Worm (Caenorhabditis elegans) whole organism, young adult: ENCODE data around the gene ifa-4.

Experiments used
- B0019.2 ChIP-seq: fragments of 200-800 bp; sonication (Bioruptor generic); conservative IDR thresholded peaks from 2 replicates; pipeline ENCODE4 v1.3.6; 2022; ENCODE audit warnings: missing genetic modification reagents, missing genetic modification characterization, missing compliant biosample characterization
- B0261.1 ChIP-seq: sonication (generic microtip); optimal IDR thresholded peaks from 2 replicates; lab custom pipeline; 2016; ENCODE audit warnings: mild to moderate bottlenecking, missing genetic modification characterization, moderate library complexity, missing compliant biosample characterization
- D2030.7 ChIP-seq: fragments of 200-800 bp; sonication (Bioruptor generic); IDR thresholded peaks from 2 replicates; pipeline ENCODE4 v1.3.6; 2022; ENCODE audit warnings: missing genetic modification reagents, missing genetic modification characterization, missing compliant biosample characterization
- F10E7.11 ChIP-seq: sonication (generic microtip); optimal IDR thresholded peaks from 2 replicates; lab custom pipeline; 2017; ENCODE audit warnings: mild to moderate bottlenecking, missing genetic modification characterization, moderate library complexity, missing compliant biosample characterization
- F22D6.2 ChIP-seq: sonication (generic microtip); optimal IDR thresholded peaks from 2 replicates; lab custom pipeline; 2016; ENCODE audit warnings: mild to moderate bottlenecking, missing genetic modification characterization, missing compliant biosample characterization
- F37B4.10 ChIP-seq: fragments of 200-800 bp; sonication (Bioruptor generic); IDR thresholded peaks from 2 replicates; pipeline ENCODE4 v1.3.6; 2022; ENCODE audit warnings: missing genetic modification characterization, missing compliant biosample characterization
- F49E8.2 ChIP-seq: sonication (generic microtip); optimal IDR thresholded peaks from 3 replicates; lab custom pipeline; 2017; ENCODE audit warnings: missing genetic modification characterization, mild to moderate bottlenecking, missing compliant biosample characterization, antibody characterized with exemption, moderate library complexity; ENCODE audit not compliant: insufficient read depth
- K11D2.4 ChIP-seq: fragments of 200-800 bp; sonication (Bioruptor generic); IDR thresholded peaks from 2 replicates; pipeline ENCODE4 v1.3.6; 2022; ENCODE audit warnings: missing genetic modification reagents, missing genetic modification characterization, missing compliant biosample characterization
- Y56A3A.18 ChIP-seq: fragments of 200-800 bp; sonication (Bioruptor generic); IDR thresholded peaks from 2 replicates; pipeline ENCODE4 v1.3.6; 2022; ENCODE audit warnings: missing genetic modification reagents, missing genetic modification characterization, missing compliant biosample characterization
- Y67H2A.10 ChIP-seq: fragments of 200-800 bp; sonication (Bioruptor generic); conservative IDR thresholded peaks from 2 replicates; pipeline ENCODE4 v1.3.6; 2022; ENCODE audit warnings: missing genetic modification reagents, missing genetic modification characterization, missing compliant biosample characterization
- Y79H2A.3 ChIP-seq: fragments of 200-800 bp; sonication (Bioruptor generic); conservative IDR thresholded peaks from 2 replicates; pipeline ENCODE4 v1.3.6; 2022; ENCODE audit warnings: missing genetic modification reagents, missing genetic modification characterization, missing compliant biosample characterization
- aptf-2 ChIP-seq: fragments of 200-800 bp; sonication (Bioruptor generic); conservative IDR thresholded peaks from 2 replicates; pipeline ENCODE4 v1.3.6; 2022; ENCODE audit warnings: missing genetic modification reagents, missing genetic modification characterization, missing compliant biosample characterization
- attf-3 ChIP-seq: fragments of 200-800 bp; sonication (Bioruptor generic); conservative IDR thresholded peaks from 2 replicates; pipeline ENCODE4 v1.3.6; 2022; ENCODE audit warnings: missing genetic modification reagents, missing genetic modification characterization, missing compliant biosample characterization
- ceh-100 ChIP-seq: fragments of 200-800 bp; sonication (Bioruptor generic); IDR thresholded peaks from 2 replicates; pipeline ENCODE4 v1.3.6; 2022; ENCODE audit warnings: missing genetic modification reagents, missing genetic modification characterization, missing compliant biosample characterization
- ceh-40 ChIP-seq: fragments of 200-800 bp; sonication (Bioruptor generic); IDR thresholded peaks from 2 replicates; pipeline ENCODE4 v1.3.6; 2022; ENCODE audit warnings: missing genetic modification characterization, missing compliant biosample characterization
- efl-1 ChIP-seq: fragments of 150-350 bp; optimal IDR thresholded peaks from 2 replicates; lab custom pipeline; 2014; ENCODE audit warnings: missing biosample characterization, missing genetic modification reagents, missing genetic modification characterization
- egl-44 ChIP-seq: fragments of 200-800 bp; sonication (Bioruptor generic); IDR thresholded peaks from 2 replicates; pipeline ENCODE4 v1.3.6; 2022; ENCODE audit warnings: missing genetic modification reagents, missing genetic modification characterization, missing compliant biosample characterization
- ekl-4 ChIP-seq: fragments of 200-800 bp; sonication (Bioruptor generic); IDR thresholded peaks from 2 replicates; pipeline ENCODE4 v1.3.6; 2022; ENCODE audit warnings: missing genetic modification reagents, missing genetic modification characterization, missing compliant biosample characterization
- ets-4 ChIP-seq: fragments of 200-800 bp; sonication (Bioruptor generic); optimal IDR thresholded peaks from 2 replicates; lab custom pipeline; 2018; ENCODE audit warnings: mild to moderate bottlenecking, missing genetic modification characterization, missing compliant biosample characterization
- fkh-3 ChIP-seq: sonication (generic microtip); optimal IDR thresholded peaks from 2 replicates; lab custom pipeline; 2016; ENCODE audit warnings: mild to moderate bottlenecking, missing genetic modification characterization, missing compliant biosample characterization
- gei-17 ChIP-seq: fragments of 200-800 bp; sonication (Bioruptor generic); optimal IDR thresholded peaks from 2 replicates; lab custom pipeline; 2018; ENCODE audit warnings: mild to moderate bottlenecking, missing genetic modification characterization, missing compliant biosample characterization
- hlh-12 ChIP-seq: sonication (generic microtip); optimal IDR thresholded peaks from 2 replicates; lab custom pipeline; 2016; ENCODE audit warnings: missing genetic modification characterization, missing compliant biosample characterization
- hmg-1.2 ChIP-seq: fragments of 200-800 bp; sonication (Bioruptor generic); IDR thresholded peaks from 2 replicates; pipeline ENCODE4 v1.3.6; 2022; ENCODE audit warnings: missing genetic modification reagents, missing genetic modification characterization, missing compliant biosample characterization
- hmg-20 ChIP-seq: fragments of 200-800 bp; sonication (Bioruptor generic); IDR thresholded peaks from 2 replicates; pipeline ENCODE4 v1.3.6; 2022; ENCODE audit warnings: missing genetic modification reagents, missing genetic modification characterization, missing compliant biosample characterization
- hsf-1 ChIP-seq: fragments of 200-800 bp; sonication (Bioruptor generic); IDR thresholded peaks from 2 replicates; pipeline ENCODE4 v1.3.6; 2022; ENCODE audit warnings: missing genetic modification reagents, missing genetic modification characterization, missing compliant biosample characterization
- let-607 ChIP-seq, 2 experiments: fragments of 200-800 bp in 1 of 2; sonication (Bioruptor generic) in 1 of 2; sonication (generic microtip) in 1 of 2; optimal IDR thresholded peaks; 2 replicates each; lab custom pipeline; 2016 to 2018; ENCODE audit warnings: mild to moderate bottlenecking in 2 of 2, missing compliant biosample characterization in 2 of 2, missing genetic modification characterization in 2 of 2, moderate library complexity in 2 of 2, missing genotype in 1 of 2
- madf-10 ChIP-seq: sonication (generic microtip); optimal IDR thresholded peaks from 2 replicates; lab custom pipeline; 2016; ENCODE audit warnings: mild to moderate bottlenecking, missing genetic modification characterization, missing compliant biosample characterization
- mcd-1 ChIP-seq: fragments of 200-800 bp; sonication (Bioruptor generic); IDR thresholded peaks from 2 replicates; pipeline ENCODE4 v1.3.6; 2022; ENCODE audit warnings: missing genetic modification reagents, missing genetic modification characterization, missing compliant biosample characterization
- nfyb-1 ChIP-seq: fragments of 200-800 bp; sonication (Bioruptor generic); IDR thresholded peaks from 2 replicates; pipeline ENCODE4 v1.3.6; 2022; ENCODE audit warnings: missing genetic modification reagents, missing genetic modification characterization, missing compliant biosample characterization
- nhr-80 ChIP-seq: sonication (generic microtip); optimal IDR thresholded peaks from 2 replicates; lab custom pipeline; 2016; ENCODE audit warnings: missing genetic modification characterization, missing compliant biosample characterization
- rec-8 ChIP-seq, 2 experiments: sonication (generic microtip); optimal IDR thresholded peaks; 2 replicates each; lab custom pipeline; 2016; ENCODE audit warnings: mild to moderate bottlenecking in 2 of 2, missing genetic modification characterization in 2 of 2, missing genetic modification reagents in 2 of 2, missing genotype in 2 of 2, missing biosample characterization in 1 of 2, missing compliant biosample characterization in 1 of 2, moderate library complexity in 1 of 2
- repo-1 ChIP-seq: sonication (generic microtip); optimal IDR thresholded peaks from 2 replicates; lab custom pipeline; 2017; ENCODE audit warnings: mild to moderate bottlenecking, missing genetic modification characterization, missing compliant biosample characterization
- tbp1 ChIP-seq: fragments of 200-800 bp; sonication (Bioruptor generic); optimal IDR thresholded peaks from 2 replicates; lab custom pipeline; 2018; ENCODE audit warnings: mild to moderate bottlenecking, missing genetic modification characterization, missing compliant biosample characterization
- tlf-1 ChIP-seq: fragments of 200-800 bp; sonication (Bioruptor generic); optimal IDR thresholded peaks from 2 replicates; lab custom pipeline; 2018; ENCODE audit warnings: mild to moderate bottlenecking, missing genetic modification characterization, missing compliant biosample characterization
- unc-130 ChIP-seq: sonication (generic microtip); optimal IDR thresholded peaks from 2 replicates; lab custom pipeline; 2016; ENCODE audit warnings: missing genetic modification reagents, missing genetic modification characterization, missing compliant biosample characterization
- zfh-2 ChIP-seq: fragments of 200-800 bp; sonication (Bioruptor generic); conservative IDR thresholded peaks from 2 replicates; pipeline ENCODE4 v1.3.6; 2022; ENCODE audit warnings: missing genetic modification reagents, missing genetic modification characterization, missing compliant biosample characterization
- ztf-25 ChIP-seq: fragments of 200-800 bp; sonication (Bioruptor generic); IDR thresholded peaks from 2 replicates; pipeline ENCODE4 v1.3.6; 2022; ENCODE audit warnings: missing genetic modification reagents, missing genetic modification characterization, missing compliant biosample characterization
- ztf-6 ChIP-seq: fragments of 200-800 bp; sonication (Bioruptor generic); IDR thresholded peaks from 2 replicates; pipeline ENCODE4 v1.3.6; 2022; ENCODE audit warnings: missing genetic modification reagents, missing genetic modification characterization, missing compliant biosample characterization

The ifa-4 gene

ce11 chrX:4932964-4933363, 17.2 kb upstream of the ifa-4 start:
- TF ChIP-seq F37B4.10 (GFP tag; lab: Robert Waterston, UW): 0 out of 2 replicates have a peak, but pooled peaks have one; percentile 32
- TF ChIP-seq repo-1 (tag; lab: Kevin White, UChicago): no peak

ce11 chrX:4932023-4932422, 16.2 kb upstream of the ifa-4 start:
- TF ChIP-seq madf-10 (no peak), Y79H2A.3 (no peak), F10E7.11 (tag; lab: Kevin White, UChicago) (no peak), B0261.1 (no peak), Y67H2A.10 (GFP tag; lab: Robert Waterston, UW) (no peak), F22D6.2 (no peak), hmg-1.2 (GFP tag; lab: Robert Waterston, UW) (no peak), D2030.7 (GFP tag; lab: Robert Waterston, UW) (no peak), repo-1 (tag; lab: Kevin White, UChicago) (no peak), K11D2.4 (GFP tag; lab: Robert Waterston, UW) (no peak), zfh-2 (GFP tag; lab: Robert Waterston, UW) (no peak), F49E8.2 (tag; lab: Kevin White, UChicago) (no peak), hlh-12 (no peak), efl-1 (GFP tag; lab: Kevin White, UChicago) (no peak), B0019.2 (GFP tag; lab: Robert Waterston, UW) (no peak), let-607 (tag; optimal IDR thresholded peaks at IDR 0.05; lab: Kevin White, UChicago) (no peak)

ce11 chrX:4929657-4930056, 13.9 kb upstream of the ifa-4 start, which contains the start of gene mct-4:
Gene mct-4 (minus strand): TSS chrX:4929757.
- TF ChIP-seq ztf-25 (GFP tag; lab: Robert Waterston, UW) (no peak), rec-8 (tag; optimal IDR thresholded peaks at IDR 0.05; lab: Kevin White, UChicago) (no peak), repo-1 (tag; lab: Kevin White, UChicago) (no peak), ceh-40 (GFP tag; lab: Robert Waterston, UW) (no peak), attf-3 (GFP tag; lab: Robert Waterston, UW) (no peak), egl-44 (no peak), ekl-4 (GFP tag; lab: Robert Waterston, UW) (no peak), fkh-3 (no peak), unc-130 (GFP tag; lab: Kevin White, UChicago) (no peak), tlf-1 (GFP tag; lab: Kevin White, UChicago) (no peak), F37B4.10 (GFP tag; lab: Robert Waterston, UW) (no peak), mcd-1 (no peak), Y56A3A.18 (GFP tag; lab: Robert Waterston, UW) (no peak), nfyb-1 (GFP tag; lab: Robert Waterston, UW) (no peak), ets-4 (GFP tag; lab: Kevin White, UChicago) (no peak), aptf-2 (GFP tag; lab: Robert Waterston, UW) (no peak), tbp1 (GFP tag; lab: Kevin White, UChicago) (no peak), hmg-20 (GFP tag; lab: Robert Waterston, UW) (no peak), ztf-6 (GFP tag; lab: Robert Waterston, UW) (no peak), ceh-100 (GFP tag; lab: Robert Waterston, UW) (no peak)

- TF ChIP-seq F22D6.2 (no peak), hsf-1 (GFP tag; lab: Robert Waterston, UW) (no peak), let-607 (tag; optimal IDR thresholded peaks at IDR 0.05; lab: Kevin White, UChicago) (peak in 1 of 2 experiments; percentile 4), nhr-80 (tag; lab: Kevin White, UChicago) (peak; percentile 88), ztf-25 (GFP tag; lab: Robert Waterston, UW) (no peak), gei-17 (GFP tag; lab: Kevin White, UChicago) (no peak)
Measured at ce11 chrX:4928118-4928517, 12.3 kb upstream of the ifa-4 start.
